Fruit fly (Drosophila melanogaster): ENCODE data around the gene CG5078.

Gene CG5078

DNA sequence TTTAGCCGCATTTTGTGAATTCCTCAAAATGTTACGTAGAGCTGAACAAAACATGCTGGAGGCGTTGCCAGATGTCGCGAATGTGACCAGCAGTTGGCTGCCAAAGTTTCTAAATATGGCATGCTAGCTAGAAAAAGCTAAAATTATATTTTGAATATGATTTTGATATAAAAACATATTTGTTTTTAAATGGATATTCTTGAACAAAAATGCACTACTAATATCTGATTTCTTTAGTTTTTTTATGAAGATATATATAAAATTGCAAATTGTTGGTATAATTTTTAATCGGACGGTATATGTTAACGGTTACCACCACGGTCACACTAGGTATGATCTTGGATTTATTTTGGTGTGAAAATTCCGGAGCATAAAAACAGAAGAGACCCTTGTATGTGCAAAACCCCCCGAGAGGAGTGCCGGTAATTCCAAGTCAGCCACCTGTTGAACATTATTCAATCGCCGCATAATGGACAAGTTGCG lies 14.9 kb downstream of the CG5078 start, which contains the start of the genes mTerf3 and CG5104 (continued):
- TF ChIP-seq tin (GFP tag; optimal IDR thresholded peaks at IDR 0.05) (peak; percentile 22), stwl (tag; optimal IDR thresholded peaks at IDR 0.05) (peak; percentile 73), prd (optimal IDR thresholded peaks at IDR 0.05) (no peak), prd (GFP tag; IDR thresholded peaks at IDR 0.05) (peak; percentile 33; the same call in 1 of the 3 replicates), CG2678 (tag; optimal IDR thresholded peaks at IDR 0.05) (peak; percentile 42), Hsf (GFP tag; optimal IDR thresholded peaks at IDR 0.05) (peak; percentile 39), CG13287 (GFP tag; IDR thresholded peaks at IDR 0.05; ENCODE audit: partially characterized antibody) (peak; percentile 30; the same call in 1 of the 2 replicates), NfI (GFP tag; optimal IDR thresholded peaks at IDR 0.05) (peak; percentile 25), Spps (tag; optimal IDR thresholded peaks at IDR 0.05) (no peak), CG31365 (tag; optimal IDR thresholded peaks at IDR 0.05) (no peak), CG9817 (tag; optimal IDR thresholded peaks at IDR 0.05) (peak; percentile 3), CG2712 (tag; optimal IDR thresholded peaks at IDR 0.05) (peak; percentile 42), CG3847 (GFP tag; IDR thresholded peaks at IDR 0.05) (peak; percentile 39; the same call in 1 of the 2 replicates), MBD-R2 (GFP tag; IDR thresholded peaks at IDR 0.05) (peak; percentile 53; the same call in 1 of the 2 replicates), crp (GFP tag; optimal IDR thresholded peaks at IDR 0.05) (peak in 1 of 2 experiments; percentile 44), CG1603 (tag; optimal IDR thresholded peaks at IDR 0.05) (peak; percentile 29), nerfin-1 (tag; optimal IDR thresholded peaks at IDR 0.05) (peak; percentile 86), row (GFP tag; IDR thresholded peaks at IDR 0.05) (peak; percentile 78), CG4617 (GFP tag; optimal IDR thresholded peaks at IDR 0.05; ENCODE audit: borderline replicate concordance) (peak; percentile 47), CG5180 (GFP tag; optimal IDR thresholded peaks at IDR 0.05) (no peak), D19B (GFP tag; optimal IDR thresholded peaks at IDR 0.05) (no peak), Dp (GFP tag; optimal IDR thresholded peaks at IDR 0.05) (peak; percentile 34), slbo (GFP tag; IDR thresholded peaks at IDR 0.05) (0 out of 2 replicates have a peak, but pooled peaks have one; percentile 32), Abd-B (GFP tag; optimal IDR thresholded peaks at IDR 0.05) (no peak), corto (GFP tag; optimal IDR thresholded peaks at IDR 0.05) (no peak), pum (GFP tag; optimal IDR thresholded peaks at IDR 0.05) (no peak), grau (tag; optimal IDR thresholded peaks at IDR 0.05) (peak; percentile 41), PHDP (tag; optimal IDR thresholded peaks at IDR 0.05) (peak; percentile 0), dmrt11E (tag; optimal IDR thresholded peaks at IDR 0.05) (peak; percentile 14), Chrac-16 (GFP tag; optimal IDR thresholded peaks at IDR 0.05) (peak; percentile 5), CG15601 (tag; optimal IDR thresholded peaks at IDR 0.05) (peak; percentile 7), CG7786 (GFP tag; optimal IDR thresholded peaks at IDR 0.05) (no peak), kah (GFP tag; optimal IDR thresholded peaks at IDR 0.05) (peak; percentile 77), Sin3A (optimal IDR thresholded peaks at IDR 0.05) (peak; percentile 33), Sry-β (GFP tag; optimal IDR thresholded peaks at IDR 0.05) (peak; percentile 91), CG2116 (GFP tag; optimal IDR thresholded peaks at IDR 0.05) (peak; percentile 42), CG7556 (GFP tag; optimal IDR thresholded peaks at IDR 0.05) (no peak), CG31441 (GFP tag; IDR thresholded peaks at IDR 0.05) (peak; percentile 42), az2 (GFP tag; optimal IDR thresholded peaks at IDR 0.05) (peak; percentile 19), CG13424 (tag; optimal IDR thresholded peaks at IDR 0.05) (peak; percentile 46), CG12299 (tag; optimal IDR thresholded peaks at IDR 0.05) (peak; percentile 24), CG12744 (GFP tag; optimal IDR thresholded peaks at IDR 0.05) (no peak), MESR4 (GFP tag; optimal IDR thresholded peaks at IDR 0.05) (peak; percentile 43), CG2120 (GFP tag; optimal IDR thresholded peaks at IDR 0.05) (peak; percentile 61), CG10959 (GFP tag; IDR thresholded peaks at IDR 0.05) (no peak), phol (tag; optimal IDR thresholded peaks at IDR 0.05) (peak; percentile 63), Max (GFP tag; optimal IDR thresholded peaks at IDR 0.05) (peak; percentile 55), sd (tag; optimal IDR thresholded peaks at IDR 0.05) (peak; percentile 86), CG14050 (GFP tag; IDR thresholded peaks at IDR 0.05) (no peak), abd-A (tag; optimal IDR thresholded peaks at IDR 0.05) (no peak)
